Worm (Caenorhabditis elegans) whole organism, L4/young adult: ENCODE measurements around the gene ZK105.8.

ENCODE experiments used
- W03F9.2 ChIP-seq: fragments of 150-350 bp; optimal IDR thresholded peaks from 2 replicates; lab custom pipeline; 2014; ENCODE audit warnings: missing biosample characterization, missing genetic modification characterization
- dao-5 ChIP-seq: sonication (generic microtip); optimal IDR thresholded peaks from 2 replicates; lab custom pipeline; 2016; ENCODE audit warnings: missing genotype, missing genetic modification characterization, moderate library complexity, missing compliant biosample characterization
- him-1 ChIP-seq: sonication (generic microtip); optimal IDR thresholded peaks from 2 replicates; lab custom pipeline; 2016; ENCODE audit warnings: missing genotype, missing genetic modification reagents, missing genetic modification characterization, missing compliant biosample characterization

The ZK105.8 gene

ce11 chrV:7774143-7774595 lies 49.9 kb downstream of the ZK105.8 start, which contains the start of gene grl-10:
grl-10 (plus strand) TSS chrV:7774545.
- TF ChIP-seq W03F9.2 (tag; lab: Kevin White, UChicago) (no peak), dao-5 (no peak), him-1 (tag; lab: Kevin White, UChicago) (no peak)

ce11 chrV:7775226-7775625 lies 50.9 kb downstream of the ZK105.8 start:
- TF ChIP-seq W03F9.2 (tag; lab: Kevin White, UChicago) (no peak), him-1 (tag; lab: Kevin White, UChicago) (no peak), dao-5 (no peak)
